Worm (Caenorhabditis elegans): ENCODE results near the gene Y116F11A.3.

Y116F11A.3 gene

ce11 chrV:19743305-19743704 is 14.5 kb downstream of the Y116F11A.3 start, which contains the start of gene W04E12.4:
Gene W04E12.4 (plus strand): TSS chrV:19743605.
- no peak for TF ChIP-seq unc-3 (GFP tag; conservative IDR thresholded peaks at IDR 0.05)
- TF ChIP-seq unc-3 (tag; optimal IDR thresholded peaks at IDR 0.05): no peak
- no peak for TF ChIP-seq dmd-4 (tag; optimal IDR thresholded peaks at IDR 0.05; ENCODE audit: borderline replicate concordance)
- TF ChIP-seq nhr-11 (tag; optimal IDR thresholded peaks at IDR 0.05): no peak
- TF ChIP-seq elt-2 (tag; optimal IDR thresholded peaks at IDR 0.05): no peak
- no peak for TF ChIP-seq pag-3 (tag; optimal IDR thresholded peaks at IDR 0.05; ENCODE audit: borderline replicate concordance)
- TF ChIP-seq pax-1 (tag; optimal IDR thresholded peaks at IDR 0.05): no peak
- TF ChIP-seq ceh-45 (GFP tag; IDR thresholded peaks at IDR 0.05): no peak
- no peak for TF ChIP-seq dve-1 (tag; optimal IDR thresholded peaks at IDR 0.05)
- no peak for TF ChIP-seq C38D4.7 (GFP tag; optimal IDR thresholded peaks at IDR 0.05)
- TF ChIP-seq unc-86 (tag; optimal IDR thresholded peaks at IDR 0.05): no peak
- no peak for TF ChIP-seq syd-9 (tag; optimal IDR thresholded peaks at IDR 0.05)
- no peak for TF ChIP-seq ceh-30 (tag; optimal IDR thresholded peaks at IDR 0.05)

- TF ChIP-seq F13H6.1 (tag; optimal IDR thresholded peaks at IDR 0.05) (no peak), sox-4 (tag; optimal IDR thresholded peaks at IDR 0.05) (no peak), pha-2 (tag; optimal IDR thresholded peaks at IDR 0.05) (no peak), fax-1 (tag; optimal IDR thresholded peaks at IDR 0.05) (no peak), npax-4 (tag; optimal IDR thresholded peaks at IDR 0.05) (no peak), odd-2 (tag; optimal IDR thresholded peaks at IDR 0.05) (no peak), tbx-2 (tag; optimal IDR thresholded peaks at IDR 0.05) (no peak), elt-4 (tag; optimal IDR thresholded peaks at IDR 0.05) (no peak), mec-3 (tag; optimal IDR thresholded peaks at IDR 0.05; ENCODE audit: borderline replicate concordance) (no peak), pros-1 (tag; optimal IDR thresholded peaks at IDR 0.05) (no peak), hlh-8 (tag; optimal IDR thresholded peaks at IDR 0.05) (no peak), zip-5 (tag; optimal IDR thresholded peaks at IDR 0.05) (no peak), dve-1 (tag; optimal IDR thresholded peaks at IDR 0.05) (no peak), elt-2 (tag; optimal IDR thresholded peaks at IDR 0.05) (no peak), pha-4 (tag; optimal IDR thresholded peaks at IDR 0.05) (no peak), ceh-19 (GFP tag; optimal IDR thresholded peaks at IDR 0.05) (no peak), unc-55 (GFP tag; optimal IDR thresholded peaks at IDR 0.05) (no peak), pqm-1 (tag; optimal IDR thresholded peaks at IDR 0.05) (no peak), rnt-1 (tag; optimal IDR thresholded peaks at IDR 0.05) (no peak), K09A11.1 (tag; optimal IDR thresholded peaks at IDR 0.05; ENCODE audit: insufficient read depth) (no peak)
These were observed 15.0 kb downstream of the Y116F11A.3 start for ce11 chrV:19743794-19744193.

ce11 chrV:19744210-19744609 is 15.4 kb downstream of the Y116F11A.3 start:
- TF ChIP-seq fax-1 (tag; optimal IDR thresholded peaks at IDR 0.05) (no peak), unc-55 (GFP tag; optimal IDR thresholded peaks at IDR 0.05) (no peak), dmd-4 (tag; optimal IDR thresholded peaks at IDR 0.05; ENCODE audit: borderline replicate concordance) (no peak), fkh-10 (GFP tag; optimal IDR thresholded peaks at IDR 0.05) (no peak), ttx-3 (tag; optimal IDR thresholded peaks at IDR 0.05) (no peak), ceh-24 (tag; optimal IDR thresholded peaks at IDR 0.05) (no peak), tbx-2 (tag; optimal IDR thresholded peaks at IDR 0.05) (no peak), ceh-6 (GFP tag; optimal IDR thresholded peaks at IDR 0.05) (no peak)

ce11 chrV:19745852-19746251 is 17.0 kb downstream of the Y116F11A.3 start, which contains the start of gene W04E12.5:
Gene W04E12.5 (plus strand): TSS chrV:19746152.
- TF ChIP-seq gmeb-2 (tag; optimal IDR thresholded peaks at IDR 0.05): no peak
- no peak for TF ChIP-seq odd-2 (tag; optimal IDR thresholded peaks at IDR 0.05)
- TF ChIP-seq lim-6 (tag; optimal IDR thresholded peaks at IDR 0.05): no peak
- TF ChIP-seq pha-4 (tag; optimal IDR thresholded peaks at IDR 0.05): no peak

Data from whole organism, late embryonic.